Worm (Caenorhabditis elegans) whole organism, mixed stage, embryonic: ENCODE results near the gene B0034.2.

Experiments used
- M03D4.4 ChIP-seq: sonication (generic microtip); optimal IDR thresholded peaks from 2 replicates; lab custom pipeline; 2017; ENCODE audit warnings: mild to moderate bottlenecking, missing genetic modification characterization, missing compliant biosample characterization
- bed-3 ChIP-seq: fragments of 200-800 bp; sonication (Bioruptor generic); optimal IDR thresholded peaks from 3 replicates; lab custom pipeline; 2018; ENCODE audit warnings: mild to moderate bottlenecking, missing genetic modification characterization, moderate library complexity, missing compliant biosample characterization
- ceh-43 ChIP-seq: fragments of 200-800 bp; sonication (Bioruptor generic); optimal IDR thresholded peaks from 2 replicates; lab custom pipeline; 2018; ENCODE audit warnings: mild to moderate bottlenecking, missing genetic modification characterization, moderate library complexity, missing compliant biosample characterization
- ceh-83 ChIP-seq: fragments of 200-800 bp; sonication (Bioruptor generic); optimal IDR thresholded peaks from 2 replicates; lab custom pipeline; 2018; ENCODE audit warnings: mild to moderate bottlenecking, missing genetic modification characterization, missing compliant biosample characterization
- ces-1 ChIP-seq: fragments of 150-350 bp; optimal IDR thresholded peaks from 2 replicates; lab custom pipeline; 2014; ENCODE audit warnings: missing biosample characterization, missing genetic modification reagents, missing genetic modification characterization
- cnd-1 ChIP-seq: fragments of 200-800 bp; sonication (Bioruptor generic); optimal IDR thresholded peaks from 2 replicates; lab custom pipeline; 2018; ENCODE audit warnings: mild to moderate bottlenecking, missing genetic modification characterization, missing compliant biosample characterization
- drap-1 ChIP-seq: fragments of 200-800 bp; sonication (Bioruptor generic); optimal IDR thresholded peaks from 3 replicates; lab custom pipeline; 2018; ENCODE audit warnings: mild to moderate bottlenecking, missing genetic modification characterization, missing compliant biosample characterization
- elt-1 ChIP-seq: sonication (generic microtip); optimal IDR thresholded peaks from 2 replicates; lab custom pipeline; 2017; ENCODE audit warnings: missing genetic modification characterization, mild to moderate bottlenecking, missing compliant biosample characterization, antibody characterized with exemption, moderate library complexity, borderline replicate concordance; ENCODE audit not compliant: insufficient read depth
- elt-3 ChIP-seq: fragments of 150-350 bp; optimal IDR thresholded peaks from 2 replicates; lab custom pipeline; 2014; ENCODE audit warnings: missing biosample characterization, missing genetic modification characterization
- flh-1 ChIP-seq: fragments of 200-800 bp; sonication (Bioruptor generic); optimal IDR thresholded peaks from 2 replicates; lab custom pipeline; 2018; ENCODE audit warnings: mild to moderate bottlenecking, missing genetic modification characterization, moderate library complexity, missing compliant biosample characterization
- ham-2 ChIP-seq: fragments of 200-800 bp; sonication (Bioruptor generic); optimal IDR thresholded peaks from 2 replicates; lab custom pipeline; 2018; ENCODE audit warnings: mild to moderate bottlenecking, missing genetic modification characterization, missing compliant biosample characterization
- hlh-1 ChIP-seq: fragments of 150-350 bp; optimal IDR thresholded peaks from 2 replicates; lab custom pipeline; 2014; ENCODE audit warnings: missing biosample characterization, missing genetic modification reagents, missing genetic modification characterization
- lin-32 ChIP-seq: fragments of 200-800 bp; sonication (Bioruptor generic); optimal IDR thresholded peaks from 2 replicates; lab custom pipeline; 2018; ENCODE audit warnings: mild to moderate bottlenecking, missing genetic modification characterization, missing compliant biosample characterization
- mab-5 ChIP-seq: fragments of 150-350 bp; optimal IDR thresholded peaks from 2 replicates; lab custom pipeline; 2014; ENCODE audit warnings: missing biosample characterization, missing genetic modification characterization
- mep-1 ChIP-seq: fragments of 150-350 bp; optimal IDR thresholded peaks from 2 replicates; lab custom pipeline; 2017; ENCODE audit warnings: missing biosample characterization, missing genetic modification reagents, missing genetic modification characterization, inconsistent platforms
- mls-2 ChIP-seq: sonication (generic microtip); optimal IDR thresholded peaks from 2 replicates; lab custom pipeline; 2016; ENCODE audit warnings: mild to moderate bottlenecking, missing genetic modification characterization, moderate library complexity, missing compliant biosample characterization
- nhr-12 ChIP-seq: fragments of 150-350 bp; optimal IDR thresholded peaks from 2 replicates; lab custom pipeline; 2014; ENCODE audit warnings: missing biosample characterization, missing genetic modification characterization
- nhr-2 ChIP-seq: fragments of 150-350 bp; optimal IDR thresholded peaks from 2 replicates; lab custom pipeline; 2014; ENCODE audit warnings: missing biosample characterization, missing genetic modification characterization
- nhr-237 ChIP-seq: fragments of 150-350 bp; optimal IDR thresholded peaks from 2 replicates; lab custom pipeline; 2014; ENCODE audit warnings: missing biosample characterization, missing genetic modification characterization
- nhr-28 ChIP-seq: fragments of 150-350 bp; optimal IDR thresholded peaks from 2 replicates; lab custom pipeline; 2014; ENCODE audit warnings: missing biosample characterization, missing genetic modification characterization
- nhr-76 ChIP-seq: sonication (generic microtip); optimal IDR thresholded peaks from 2 replicates; lab custom pipeline; 2017; ENCODE audit warnings: missing biosample characterization, missing genetic modification characterization
- pha-4 ChIP-seq: fragments of 150-350 bp; optimal IDR thresholded peaks from 2 replicates; lab custom pipeline; 2018; ENCODE audit warnings: missing biosample characterization, missing genetic modification reagents, missing genetic modification characterization
- sem-2 ChIP-seq: fragments of 200-800 bp; sonication (Bioruptor generic); optimal IDR thresholded peaks from 2 replicates; lab custom pipeline; 2018; ENCODE audit warnings: mild to moderate bottlenecking, missing genetic modification characterization, missing compliant biosample characterization
- sptf-1 ChIP-seq: sonication (generic microtip); optimal IDR thresholded peaks from 2 replicates; lab custom pipeline; 2017; ENCODE audit warnings: mild to moderate bottlenecking, missing genetic modification characterization, moderate library complexity, missing compliant biosample characterization
- tbx-8 ChIP-seq: fragments of 200-800 bp; sonication (Bioruptor generic); optimal IDR thresholded peaks from 2 replicates; lab custom pipeline; 2018; ENCODE audit warnings: mild to moderate bottlenecking, missing genetic modification characterization, moderate library complexity, missing compliant biosample characterization
- unc-120 ChIP-seq: sonication (generic microtip); optimal IDR thresholded peaks from 2 replicates; lab custom pipeline; 2017; ENCODE audit warnings: missing genetic modification characterization, missing compliant biosample characterization; ENCODE audit not compliant: poor library complexity, severe bottlenecking
- unc-39 ChIP-seq: fragments of 150-350 bp; optimal IDR thresholded peaks from 2 replicates; lab custom pipeline; 2014; ENCODE audit warnings: missing biosample characterization, missing genetic modification characterization
- unc-62 ChIP-seq: fragments of 150-350 bp; optimal IDR thresholded peaks from 2 replicates; lab custom pipeline; 2014; ENCODE audit warnings: missing biosample characterization, missing genetic modification reagents, missing genetic modification characterization
- ztf-11 ChIP-seq: fragments of 150-350 bp; optimal IDR thresholded peaks from 2 replicates; lab custom pipeline; 2014; ENCODE audit warnings: missing biosample characterization, missing genetic modification characterization

B0034.2 gene

DNA sequence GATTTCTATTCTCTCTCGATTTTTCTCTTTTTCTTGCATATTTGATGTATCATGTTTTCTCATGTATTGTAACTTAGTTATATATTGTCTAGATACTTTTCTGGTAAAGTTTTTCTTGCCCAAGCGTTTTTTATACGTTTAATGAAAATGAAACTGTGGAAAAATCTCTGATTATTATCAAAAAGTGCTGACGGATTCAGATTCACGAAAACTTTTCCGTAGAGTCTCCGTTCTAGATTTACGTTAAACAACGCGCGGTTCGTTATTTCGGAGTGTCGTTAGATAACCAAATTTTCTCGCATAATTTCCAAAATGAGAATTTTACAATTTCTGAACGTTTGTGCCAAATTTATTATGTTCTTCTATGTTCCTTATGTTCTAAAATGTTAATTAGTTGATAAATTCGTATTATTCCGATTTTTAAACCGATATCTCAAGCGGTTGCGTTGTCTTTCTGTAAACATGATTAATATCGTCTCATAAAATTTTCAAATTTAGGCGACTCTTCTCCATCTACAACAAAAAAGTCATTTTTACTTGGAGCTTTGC is 25.9 kb downstream of the B0034.2 start, which contains the start of gene ptp-2:
TSS of gene ptp-2 (plus strand) at position 499 of the 549 bp plus-strand sequence.
- TF ChIP-seq ceh-43 (GFP tag; lab: Kevin White, UChicago) = no peak
- TF ChIP-seq ces-1 (GFP tag; lab: Kevin White, UChicago) = peak; percentile 91
- TF ChIP-seq ceh-83 (GFP tag; lab: Kevin White, UChicago) = no peak
- TF ChIP-seq nhr-237 (tag; lab: Kevin White, UChicago) = peak; percentile 13
- TF ChIP-seq sptf-1 = no peak
- no peak for TF ChIP-seq flh-1 (GFP tag; lab: Kevin White, UChicago)
- no peak for TF ChIP-seq tbx-8 (GFP tag; lab: Kevin White, UChicago)

ce11 chrII:5917010-5917472 is 27.1 kb downstream of the B0034.2 start, which contains the start of gene frh-1:
frh-1 (plus strand) TSS chrII:5917422.
- TF ChIP-seq ham-2 (GFP tag; lab: Kevin White, UChicago) (no peak), unc-62 (GFP tag; lab: Kevin White, UChicago) (no peak), ces-1 (GFP tag; lab: Kevin White, UChicago) (no peak), tbx-8 (GFP tag; lab: Kevin White, UChicago) (no peak)

DNA sequence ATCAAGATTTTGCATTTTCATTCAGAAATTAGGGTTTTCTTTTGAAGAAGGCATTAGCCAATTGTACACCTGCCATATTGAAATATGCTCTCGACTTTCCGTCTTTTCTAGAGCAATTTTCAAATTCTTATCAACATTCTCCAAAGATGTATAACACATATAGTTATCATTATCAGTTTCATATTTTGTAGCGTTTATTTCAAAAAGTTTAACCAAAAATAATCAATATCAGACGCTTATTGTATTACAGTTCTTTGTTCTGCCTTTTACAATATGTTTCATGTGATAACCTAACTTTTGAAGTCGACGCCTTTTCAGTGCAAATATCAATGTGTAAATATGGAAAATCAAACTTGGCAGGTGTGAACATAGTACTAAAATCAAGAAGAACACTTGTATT is 30.3 kb downstream of the B0034.2 start:
- no peak for TF ChIP-seq unc-62 (GFP tag; lab: Kevin White, UChicago)
- TF ChIP-seq sem-2 = no peak
- TF ChIP-seq bed-3 (GFP tag; lab: Kevin White, UChicago) = no peak
- no peak for TF ChIP-seq nhr-237 (tag; lab: Kevin White, UChicago)
- no peak for TF ChIP-seq sptf-1
- TF ChIP-seq unc-39 (tag; lab: Kevin White, UChicago) = no peak
- TF ChIP-seq flh-1 (GFP tag; lab: Kevin White, UChicago) = no peak
- TF ChIP-seq nhr-2 (tag; lab: Kevin White, UChicago) = no peak
- no peak for TF ChIP-seq tbx-8 (GFP tag; lab: Kevin White, UChicago)
- TF ChIP-seq lin-32 (GFP tag; lab: Kevin White, UChicago) = no peak
- TF ChIP-seq drap-1 (GFP tag; lab: Kevin White, UChicago) = no peak
- TF ChIP-seq M03D4.4 (tag; lab: Kevin White, UChicago) = no peak
- no peak for TF ChIP-seq mep-1 (tag; lab: Kevin White, UChicago)
- TF ChIP-seq cnd-1 (tag; lab: Kevin White, UChicago) = no peak
- TF ChIP-seq hlh-1 = no peak
- TF ChIP-seq ceh-43 (GFP tag; lab: Kevin White, UChicago) = no peak
- TF ChIP-seq pha-4 (tag; lab: Kevin White, UChicago) = no peak
- no peak for TF ChIP-seq nhr-28 (tag; lab: Kevin White, UChicago)
- TF ChIP-seq ztf-11 (tag; lab: Kevin White, UChicago) = no peak
- no peak for TF ChIP-seq mls-2 (tag; lab: Kevin White, UChicago)
- TF ChIP-seq, all 35 proteins: peak for 0

ce11 chrII:5911939-5912523 is 32.1 kb downstream of the B0034.2 start:
- TF ChIP-seq unc-120 (tag; lab: Kevin White, UChicago) (peak; percentile 15), drap-1 (GFP tag; lab: Kevin White, UChicago) (no peak), M03D4.4 (tag; lab: Kevin White, UChicago) (no peak), nhr-28 (tag; lab: Kevin White, UChicago) (no peak), ztf-11 (tag; lab: Kevin White, UChicago) (no peak)

- TF ChIP-seq nhr-12 (no peak), elt-1 (tag; lab: Kevin White, UChicago) (no peak), nhr-76 (tag; lab: Kevin White, UChicago) (no peak)
- TF ChIP-seq, all 35 proteins: peak for 0
Measured at ce11 chrII:5911274-5911673, 32.9 kb downstream of the B0034.2 start, which contains the start of gene cgt-3. cgt-3 (plus strand) TSS chrII:5911324.

DNA sequence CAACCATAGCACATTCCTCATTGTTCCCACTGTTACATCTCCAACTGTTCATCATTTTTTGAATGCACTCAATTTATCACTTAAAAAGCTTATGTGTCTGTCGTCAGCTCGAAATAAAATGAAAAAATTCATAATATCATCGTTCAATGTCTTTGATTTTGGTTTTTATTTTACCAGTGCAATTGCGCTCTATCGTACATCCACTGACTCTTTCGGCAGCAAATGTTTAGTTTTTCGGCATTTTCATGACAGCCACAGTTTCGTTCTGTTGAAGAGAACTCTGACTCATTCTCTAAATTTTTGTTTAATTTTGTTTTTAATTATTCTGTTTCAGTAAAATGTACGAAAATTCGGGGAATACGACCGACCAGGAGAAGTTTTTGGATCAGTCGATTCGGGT is 36.7 kb downstream of the B0034.2 start, which contains the start of gene vps-35:
TSS of gene vps-35 (plus strand) at position 335 of the 400 bp plus-strand sequence.
- TF ChIP-seq sptf-1 = no peak
- no peak for TF ChIP-seq lin-32 (GFP tag; lab: Kevin White, UChicago)
- no peak for TF ChIP-seq elt-3 (tag; lab: Kevin White, UChicago)
- no peak for TF ChIP-seq mab-5
- no peak for TF ChIP-seq ham-2 (GFP tag; lab: Kevin White, UChicago)
- peak; percentile 3 for TF ChIP-seq unc-62 (GFP tag; lab: Kevin White, UChicago)
- peak; percentile 43 for TF ChIP-seq mep-1 (tag; lab: Kevin White, UChicago)
- TF ChIP-seq unc-120 (tag; lab: Kevin White, UChicago) = peak; percentile 35
- TF ChIP-seq elt-1 (tag; lab: Kevin White, UChicago) = no peak
- peak; percentile 23 for TF ChIP-seq hlh-1
- TF ChIP-seq, all 35 proteins: peak for 4
